Fruit fly (Drosophila melanogaster): Measurements from ENCODE around the gene sgl.

sgl gene

DNA sequence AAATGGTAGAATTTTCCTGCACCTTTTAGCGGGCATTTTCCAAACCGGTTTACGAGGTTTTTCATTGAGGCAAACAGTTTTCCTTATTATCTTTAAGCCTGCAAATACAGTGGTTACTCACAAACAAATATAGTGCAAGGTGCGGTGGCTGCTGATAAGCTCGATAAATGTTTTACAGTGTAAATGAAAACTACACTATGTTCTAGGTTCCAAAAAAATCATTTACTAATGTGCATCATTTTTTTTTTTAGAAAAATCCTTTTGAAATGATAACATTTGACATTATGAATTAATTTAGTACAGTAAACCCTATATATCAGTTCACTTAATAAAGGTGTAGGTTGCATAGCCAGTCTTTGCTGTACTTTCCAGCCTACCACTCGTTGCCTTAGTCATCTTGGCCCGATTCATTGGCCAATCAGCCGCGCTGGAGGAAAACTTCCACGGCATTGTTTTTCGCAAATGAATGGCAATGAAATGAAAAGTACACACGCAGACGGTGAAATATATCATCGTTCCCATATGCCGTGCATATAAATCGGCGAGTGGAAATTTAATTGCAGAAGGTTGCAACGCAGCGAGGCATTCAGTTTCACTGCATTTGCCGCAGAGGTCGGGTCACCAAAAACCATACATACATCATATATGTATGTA lies 13.6 kb upstream of the sgl start (continued):
- TF ChIP-seq Chrac-16 (GFP tag; optimal IDR thresholded peaks at IDR 0.05) (peak; percentile 31), Drgx (GFP tag; IDR thresholded peaks at IDR 0.05) (peak; percentile 68), prd (optimal IDR thresholded peaks at IDR 0.05) (no peak), prd (GFP tag; IDR thresholded peaks at IDR 0.05) (peak; percentile 5; the same call in 1 of the 3 replicates), CG31441 (GFP tag; IDR thresholded peaks at IDR 0.05) (0 out of 2 replicates have a peak, but pooled peaks have one; percentile 10), Xbp1 (GFP tag; optimal IDR thresholded peaks at IDR 0.05) (peak; percentile 12), Dll (GFP tag; IDR thresholded peaks at IDR 0.05; ENCODE audit: partially characterized antibody) (no peak), Ets65A (GFP tag) (peak; percentile 78), CG16863 (GFP tag; optimal IDR thresholded peaks at IDR 0.05) (peak; percentile 35), CG6654 (GFP tag; optimal IDR thresholded peaks at IDR 0.05) (no peak), Gsc (GFP tag; IDR thresholded peaks at IDR 0.05) (no peak), wor (GFP tag; IDR thresholded peaks at IDR 0.05) (no peak), dpn (GFP tag; optimal IDR thresholded peaks at IDR 0.05) (peak in 1 of 2 experiments; percentile 3), crp (GFP tag; optimal IDR thresholded peaks at IDR 0.05) (no peak), scrt (GFP tag; optimal IDR thresholded peaks at IDR 0.05) (no peak), CG12155 (GFP tag; optimal IDR thresholded peaks at IDR 0.05) (peak; percentile 3), Oli (tag; optimal IDR thresholded peaks at IDR 0.05) (peak; percentile 31), bsh (GFP tag; optimal IDR thresholded peaks at IDR 0.05) (peak in 1 of 2 experiments; percentile 43), Med (GFP tag) (peak; percentile 72), CG2129 (GFP tag; IDR thresholded peaks at IDR 0.05; ENCODE audit: partially characterized antibody) (no peak), grau (tag; optimal IDR thresholded peaks at IDR 0.05) (peak; percentile 88), Tbp (GFP tag; optimal IDR thresholded peaks at IDR 0.05) (no peak), CG3838 (GFP tag; optimal IDR thresholded peaks at IDR 0.05) (no peak), CG14667 (GFP tag; IDR thresholded peaks at IDR 0.05) (peak; percentile 41; the same call in 1 of the 2 replicates), pnt (GFP tag; optimal IDR thresholded peaks at IDR 0.05) (no peak), Ptx1 (GFP tag; IDR thresholded peaks at IDR 0.05) (peak; percentile 47; the same call in 1 of the 2 replicates), nom (GFP tag; optimal IDR thresholded peaks at IDR 0.05) (no peak), lilli (GFP tag; optimal IDR thresholded peaks at IDR 0.05) (peak; percentile 16), cg (GFP tag; optimal IDR thresholded peaks at IDR 0.05) (peak; percentile 47), CoRest (tag; optimal IDR thresholded peaks at IDR 0.05) (peak; percentile 17), CG11696 (GFP tag; IDR thresholded peaks at IDR 0.05) (no peak), CG31224 (GFP tag; IDR thresholded peaks at IDR 0.05) (no peak), jumu (GFP tag; optimal IDR thresholded peaks at IDR 0.05) (peak; percentile 23), Xrp1 (GFP tag; IDR thresholded peaks at IDR 0.05) (peak; percentile 31; the same call in 1 of the 2 replicates), lola (GFP tag; optimal IDR thresholded peaks at IDR 0.05) (peak in 1 of 3 experiments; percentile 47), CG32532 (GFP tag; IDR thresholded peaks at IDR 0.05) (0 out of 2 replicates have a peak, but pooled peaks have one; percentile 21), CG15696 (tag; optimal IDR thresholded peaks at IDR 0.05) (peak; percentile 52), Hr78 (GFP tag; optimal IDR thresholded peaks at IDR 0.05) (peak in 1 of 2 experiments; percentile 12), CG3847 (GFP tag; IDR thresholded peaks at IDR 0.05) (no peak), CG6791 (GFP tag; IDR thresholded peaks at IDR 0.05; ENCODE audit: partially characterized antibody) (no peak), TFAM (GFP tag; optimal IDR thresholded peaks at IDR 0.05) (no peak), lmd (GFP tag; IDR thresholded peaks at IDR 0.05) (peak; percentile 34; the same call in 1 of the 2 replicates), CG1529 (GFP tag; optimal IDR thresholded peaks at IDR 0.05) (no peak), CG2712 (tag; optimal IDR thresholded peaks at IDR 0.05) (peak; percentile 28), row (GFP tag; IDR thresholded peaks at IDR 0.05) (peak; percentile 54), CG4404 (GFP tag; IDR thresholded peaks at IDR 0.05) (peak; percentile 44; the same call in 1 of the 2 replicates), CG10654 (GFP tag; optimal IDR thresholded peaks at IDR 0.05) (no peak), ci (GFP tag; IDR thresholded peaks at IDR 0.05) (0 out of 3 replicates have a peak, but pooled peaks have one; percentile 7), Mad (GFP tag; optimal IDR thresholded peaks at IDR 0.05) (no peak)

Data from whole organism, embryonic.